Worm (Caenorhabditis elegans): ENCODE data around the gene T22F7.3.

ce11 chrIII:568815-569214 lies 45.0 kb upstream of the T22F7.3 start:
- TF ChIP-seq lin-15B (tag; optimal IDR thresholded peaks at IDR 0.05) (no peak), snpc-4 (tag; optimal IDR thresholded peaks at IDR 0.05) (no peak), ztf-7 (tag; optimal IDR thresholded peaks at IDR 0.05) (no peak), lsy-2 (tag; optimal IDR thresholded peaks at IDR 0.05) (no peak), mep-1 (tag; optimal IDR thresholded peaks at IDR 0.05) (no peak), lin-13 (GFP tag; optimal IDR thresholded peaks at IDR 0.05) (no peak), ZK546.5 (tag; optimal IDR thresholded peaks at IDR 0.05) (no peak), F44E2.7 (GFP tag; IDR thresholded peaks at IDR 0.05) (no peak), unc-39 (tag; optimal IDR thresholded peaks at IDR 0.05) (no peak), D1046.2 (GFP tag; IDR thresholded peaks at IDR 0.05) (no peak), Y5F2A.4 (GFP tag; optimal IDR thresholded peaks at IDR 0.05) (no peak), ces-1 (GFP tag; optimal IDR thresholded peaks at IDR 0.05) (no peak)

Data from whole organism, L4 larva.